Fruit fly (Drosophila melanogaster): ENCODE measurements around the gene Tcs3.

dm6 chr3L:16351770-16352429 is at the start of gene Tcs3, which contains the start of gene Golgin104:
- TF ChIP-seq psq (optimal IDR thresholded peaks at IDR 0.05) (no peak), Dll (optimal IDR thresholded peaks at IDR 0.05) (no peak), usp (GFP tag; optimal IDR thresholded peaks at IDR 0.05) (no peak), CG8478 (optimal IDR thresholded peaks at IDR 0.05) (no peak)

All from whole organism.